Worm (Caenorhabditis elegans) whole organism, L4 larva: ENCODE results near the gene msp-31.
"Not testable (repeated sequence)": the region's sequence is repeated elsewhere in the genome, so short reads cannot be mapped to it uniquely, and the experiment has no call there.

ENCODE experiments used
- T26A8.4 ChIP-seq: fragments of 200-800 bp; sonication (Bioruptor generic); IDR thresholded peaks from 2 replicates; pipeline ENCODE4 v1.3.6; 2022; ENCODE audit warnings: missing genetic modification characterization, missing compliant biosample characterization
- ceh-62 ChIP-seq: sonication (generic microtip); optimal IDR thresholded peaks from 2 replicates; lab custom pipeline; 2017; ENCODE audit warnings: missing biosample characterization, missing genetic modification characterization
- gei-8 ChIP-seq: fragments of 200-800 bp; sonication (Bioruptor generic); optimal IDR thresholded peaks from 2 replicates; lab custom pipeline; 2018; ENCODE audit warnings: mild to moderate bottlenecking, missing genetic modification characterization, missing compliant biosample characterization
- hif-1 ChIP-seq, 2 experiments: sonication (generic microtip); optimal IDR thresholded peaks; 2 replicates each; lab custom pipeline; 2016 to 2017; ENCODE audit warnings: missing compliant biosample characterization in 2 of 2, missing genetic modification characterization in 2 of 2, missing genetic modification reagents in 2 of 2, missing genotype in 2 of 2, mild to moderate bottlenecking in 1 of 2
- lsy-2 ChIP-seq, 2 experiments: fragments of 150-350 bp in 1 of 2; sonication (generic microtip) in 1 of 2; optimal IDR thresholded peaks; 2 replicates each; lab custom pipeline; 2014 to 2017; ENCODE audit warnings: missing biosample characterization in 2 of 2, missing genetic modification characterization in 2 of 2
- nhr-76 ChIP-seq: fragments of 150-350 bp; optimal IDR thresholded peaks from 2 replicates; lab custom pipeline; 2014; ENCODE audit warnings: missing biosample characterization, missing genetic modification characterization
- unc-39 ChIP-seq: sonication (generic microtip); optimal IDR thresholded peaks from 2 replicates; lab custom pipeline; 2017; ENCODE audit warnings: missing biosample characterization, missing genetic modification characterization

DNA sequence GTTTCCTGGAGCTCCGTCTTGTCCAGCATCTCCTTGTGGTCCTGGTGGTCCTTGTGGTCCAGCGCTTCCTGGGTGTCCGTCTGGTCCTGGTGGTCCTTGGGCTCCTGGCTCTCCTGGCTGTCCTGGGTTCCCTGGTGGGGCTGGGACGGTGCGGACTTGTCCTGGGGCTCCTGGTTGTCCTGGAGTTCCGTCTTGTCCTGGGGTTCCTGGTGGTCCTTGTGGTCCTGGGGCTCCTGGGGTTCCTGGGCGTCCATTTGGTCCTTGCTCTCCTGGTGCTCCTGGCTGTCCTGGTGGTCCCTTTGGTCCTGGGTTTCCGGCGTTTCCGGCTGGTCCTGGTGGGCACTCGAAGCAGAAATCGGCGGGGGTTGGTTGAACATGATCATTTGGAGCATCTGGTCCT lies 49.5 kb downstream of the msp-31 start:
- not testable (repeated sequence) for TF ChIP-seq unc-39 (tag; lab: Kevin White, UChicago); T26A8.4; lsy-2 (tag; optimal IDR thresholded peaks at IDR 0.05; lab: Kevin White, UChicago); hif-1 (tag; optimal IDR thresholded peaks at IDR 0.05; lab: Kevin White, UChicago); nhr-76; gei-8 (GFP tag; lab: Kevin White, UChicago); ceh-62 (tag; lab: Kevin White, UChicago)
